Worm (Caenorhabditis elegans) whole organism, early embryonic: Measurements from ENCODE around the gene cdc-48.1.

ENCODE experiments used
- B0310.2 ChIP-seq: sonication (generic microtip); optimal IDR thresholded peaks from 2 replicates; lab custom pipeline; 2016; ENCODE audit warnings: mild to moderate bottlenecking, missing genetic modification characterization, missing compliant biosample characterization
- F13C5.2 ChIP-seq: sonication (generic microtip); optimal IDR thresholded peaks from 2 replicates; lab custom pipeline; 2017; ENCODE audit warnings: mild to moderate bottlenecking, missing genetic modification characterization, inconsistent platforms, missing compliant biosample characterization
- aly-1 ChIP-seq: sonication (generic microtip); optimal IDR thresholded peaks from 2 replicates; lab custom pipeline; 2016; ENCODE audit warnings: missing genetic modification characterization, missing compliant biosample characterization
- ama-1 ChIP-seq: fragments of 150-350 bp; optimal IDR thresholded peaks from 2 replicates; lab custom pipeline; 2014
- ceh-13 ChIP-seq: fragments of 200-800 bp; sonication (Bioruptor generic); optimal IDR thresholded peaks from 2 replicates; lab custom pipeline; 2018; ENCODE audit warnings: mild to moderate bottlenecking, missing genetic modification characterization, missing compliant biosample characterization
- ceh-36 ChIP-seq: sonication (generic microtip); optimal IDR thresholded peaks from 2 replicates; lab custom pipeline; 2016; ENCODE audit warnings: missing genetic modification characterization, inconsistent platforms, missing compliant biosample characterization
- ets-7 ChIP-seq: sonication (generic microtip); optimal IDR thresholded peaks from 2 replicates; lab custom pipeline; 2016; ENCODE audit warnings: missing genotype, missing genetic modification characterization, missing compliant biosample characterization
- flt-1 ChIP-seq: fragments of 200-800 bp; sonication (Bioruptor generic); IDR thresholded peaks from 2 replicates; pipeline ENCODE4 v1.3.6; 2022; ENCODE audit warnings: missing genetic modification characterization, missing compliant biosample characterization
- hmbx-1 ChIP-seq: sonication (generic microtip); optimal IDR thresholded peaks from 2 replicates; lab custom pipeline; 2016; ENCODE audit warnings: mild to moderate bottlenecking, missing genetic modification characterization, missing compliant biosample characterization
- hmg-4 ChIP-seq: fragments of 200-800 bp; sonication (Bioruptor generic); optimal IDR thresholded peaks from 2 replicates; lab custom pipeline; 2018; ENCODE audit warnings: mild to moderate bottlenecking, missing genetic modification characterization, missing compliant biosample characterization
- hnd-1 ChIP-seq: sonication (generic microtip); optimal IDR thresholded peaks from 2 replicates; lab custom pipeline; 2016; ENCODE audit warnings: missing genetic modification characterization, missing compliant biosample characterization
- pes-1 ChIP-seq: fragments of 200-800 bp; sonication (Bioruptor generic); IDR thresholded peaks from 2 replicates; pipeline ENCODE4 v1.3.6; 2022; ENCODE audit warnings: missing genetic modification reagents, missing genetic modification characterization, missing compliant biosample characterization
- scrt-1 ChIP-seq: fragments of 200-800 bp; sonication (Bioruptor generic); IDR thresholded peaks from 2 replicates; pipeline ENCODE4 v1.3.6; 2022; ENCODE audit warnings: missing genetic modification characterization, missing compliant biosample characterization
- sea-1 ChIP-seq: fragments of 200-800 bp; sonication (Bioruptor generic); conservative IDR thresholded peaks from 2 replicates; pipeline ENCODE4 v1.3.6; 2022; ENCODE audit warnings: missing genetic modification characterization, missing compliant biosample characterization
- tbx-11 ChIP-seq: fragments of 200-800 bp; sonication (Bioruptor generic); IDR thresholded peaks from 2 replicates; pipeline ENCODE4 v1.3.6; 2022; ENCODE audit warnings: missing genetic modification characterization, missing compliant biosample characterization
- tbx-37 ChIP-seq: fragments of 200-800 bp; sonication (Bioruptor generic); conservative IDR thresholded peaks from 2 replicates; pipeline ENCODE4 v1.3.6; 2022; ENCODE audit warnings: missing genetic modification reagents, missing genetic modification characterization, missing compliant biosample characterization
- tra-4 ChIP-seq: sonication (generic microtip); optimal IDR thresholded peaks from 2 replicates; lab custom pipeline; 2017; ENCODE audit warnings: missing genetic modification characterization, missing compliant biosample characterization

cdc-48.1 gene

DNA sequence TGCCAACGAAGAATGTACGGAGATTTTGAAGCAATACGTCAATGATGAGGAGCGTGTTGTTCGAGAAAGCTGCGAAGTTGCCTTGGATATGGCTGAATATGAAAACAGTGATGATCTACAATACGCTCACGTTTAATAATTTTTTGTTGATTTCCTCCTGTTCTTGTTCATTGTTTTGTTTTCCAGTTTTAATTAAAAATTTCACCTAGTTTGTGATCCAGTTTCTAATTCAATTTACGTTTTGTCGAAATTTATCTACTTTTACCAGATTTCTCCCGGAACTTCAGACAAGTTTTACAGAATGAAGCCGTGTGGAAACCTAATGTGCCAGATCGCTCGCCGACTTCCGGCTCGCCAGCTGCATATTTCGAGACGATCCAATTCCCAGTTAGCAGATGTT is 17.6 kb upstream of the cdc-48.1 start, which contains the start of gene dap-3:
Gene dap-3 (plus strand): TSS at position 301 of the 400 bp plus-strand sequence.
- TF ChIP-seq ceh-13 (GFP tag; lab: Kevin White, UChicago) (no peak), ama-1 (lab: Kevin White, UChicago) (no peak), B0310.2 (tag; lab: Kevin White, UChicago) (no peak), ets-7 (tag; lab: Kevin White, UChicago) (no peak), aly-1 (tag; lab: Kevin White, UChicago) (no peak), F13C5.2 (no peak), tra-4 (tag; lab: Kevin White, UChicago) (no peak), tbx-11 (no peak)

DNA sequence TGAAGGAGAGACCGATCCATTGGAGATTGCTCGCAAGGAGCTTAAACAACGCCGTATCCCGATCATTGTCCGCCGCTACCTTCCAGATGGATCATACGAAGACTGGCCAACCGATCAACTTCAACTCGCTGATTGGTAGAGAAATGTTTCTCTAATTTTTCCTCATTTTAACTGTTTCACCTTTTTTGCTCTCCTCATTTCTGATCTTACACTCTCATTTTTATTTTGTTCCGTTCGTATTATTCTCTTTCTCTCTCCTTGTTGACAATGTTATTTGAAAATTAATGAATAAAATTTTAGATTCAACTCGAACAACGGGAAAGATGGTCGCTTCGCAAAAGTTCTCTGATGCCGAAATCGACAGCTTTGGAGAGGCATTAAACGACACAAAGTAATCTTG is 16.4 kb upstream of the cdc-48.1 start, which contains the start of gene dohh-1:
Gene dohh-1 (plus strand): TSS at position 301 of the 400 bp plus-strand sequence.
- no peak for TF ChIP-seq scrt-1 (GFP tag; lab: Robert Waterston, UW)
- no peak for TF ChIP-seq ceh-36 (tag; lab: Kevin White, UChicago)
- no peak for TF ChIP-seq aly-1 (tag; lab: Kevin White, UChicago)
- TF ChIP-seq hmg-4, result no peak
- TF ChIP-seq tbx-11, result no peak
- TF ChIP-seq B0310.2 (tag; lab: Kevin White, UChicago), result no peak
- TF ChIP-seq pes-1, result no peak
- no peak for TF ChIP-seq hmbx-1 (tag; lab: Kevin White, UChicago)
- no peak for TF ChIP-seq flt-1 (GFP tag; lab: Robert Waterston, UW)
- TF ChIP-seq hnd-1, result no peak
- TF ChIP-seq sea-1 (GFP tag; lab: Robert Waterston, UW), result no peak
- no peak for TF ChIP-seq ets-7 (tag; lab: Kevin White, UChicago)
- no peak for TF ChIP-seq F13C5.2
- no peak for TF ChIP-seq ama-1 (lab: Kevin White, UChicago)
- no peak for TF ChIP-seq tra-4 (tag; lab: Kevin White, UChicago)

DNA sequence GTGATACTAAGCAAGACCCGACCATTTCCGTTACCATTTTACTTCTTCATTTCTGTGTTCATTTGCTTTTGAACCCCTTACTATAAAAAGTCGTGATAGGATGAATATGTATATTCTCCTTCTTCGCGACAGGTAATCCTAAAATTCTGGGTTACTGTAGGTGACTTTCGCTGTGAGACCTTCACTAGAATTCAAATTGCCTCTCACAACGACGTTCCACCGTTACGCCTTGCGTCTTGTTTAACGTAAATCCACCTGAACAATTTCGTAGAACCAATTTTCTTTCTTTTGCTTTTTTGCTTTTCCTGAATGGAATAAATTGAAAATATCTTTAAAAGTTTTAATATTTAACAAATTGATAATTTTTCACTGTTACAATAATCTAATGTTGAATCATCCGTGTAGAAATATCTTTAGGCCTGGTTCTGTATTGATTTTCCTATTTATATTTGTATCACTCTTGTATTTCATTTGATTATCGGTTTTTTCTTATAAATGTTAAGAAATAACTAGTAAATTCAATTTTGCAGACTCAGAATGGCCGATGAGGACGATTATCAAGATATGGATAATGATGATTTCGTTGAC is 15.7 kb upstream of the cdc-48.1 start, which contains the start of gene rpb-6:
Gene rpb-6 (plus strand): TSS at position 538 of the 588 bp plus-strand sequence.
- TF ChIP-seq tra-4 (tag; lab: Kevin White, UChicago), result no peak
- TF ChIP-seq flt-1 (GFP tag; lab: Robert Waterston, UW), result no peak
- no peak for TF ChIP-seq ceh-13 (GFP tag; lab: Kevin White, UChicago)
- TF ChIP-seq F13C5.2, result no peak
- TF ChIP-seq aly-1 (tag; lab: Kevin White, UChicago), result no peak
- no peak for TF ChIP-seq hmg-4
- TF ChIP-seq B0310.2 (tag; lab: Kevin White, UChicago), result no peak
- TF ChIP-seq scrt-1 (GFP tag; lab: Robert Waterston, UW), result no peak
- no peak for TF ChIP-seq tbx-11
- no peak for TF ChIP-seq hmbx-1 (tag; lab: Kevin White, UChicago)

DNA sequence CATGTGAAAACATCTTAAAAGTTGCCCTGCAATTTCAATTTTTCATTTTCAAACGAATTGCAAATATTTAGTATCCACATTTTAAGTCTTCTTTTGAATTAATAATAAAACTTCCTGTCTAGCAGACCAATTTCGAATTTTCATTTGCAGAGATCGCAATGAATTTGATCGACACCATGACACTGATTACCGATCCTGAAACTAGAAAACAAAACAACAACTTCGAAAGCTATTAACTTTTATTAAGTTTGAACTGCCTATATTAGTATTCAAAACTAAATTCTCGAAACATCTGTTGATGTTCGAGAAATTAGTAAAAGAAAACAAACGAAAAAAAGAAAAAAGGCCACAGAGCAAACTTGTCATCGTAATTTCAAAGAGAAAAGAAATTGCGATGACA is 11.0 kb upstream of the cdc-48.1 start:
- TF ChIP-seq tbx-11 (no peak), ets-7 (tag; lab: Kevin White, UChicago) (no peak), tra-4 (tag; lab: Kevin White, UChicago) (no peak), ama-1 (lab: Kevin White, UChicago) (no peak), hnd-1 (no peak), ceh-13 (GFP tag; lab: Kevin White, UChicago) (no peak), pes-1 (no peak), ceh-36 (tag; lab: Kevin White, UChicago) (no peak), hmbx-1 (tag; lab: Kevin White, UChicago) (no peak), F13C5.2 (no peak), scrt-1 (GFP tag; lab: Robert Waterston, UW) (no peak), tbx-37 (GFP tag; lab: Robert Waterston, UW) (no peak), sea-1 (GFP tag; lab: Robert Waterston, UW) (no peak), B0310.2 (tag; lab: Kevin White, UChicago) (no peak), flt-1 (GFP tag; lab: Robert Waterston, UW) (no peak), hmg-4 (no peak), aly-1 (tag; lab: Kevin White, UChicago) (no peak)

DNA sequence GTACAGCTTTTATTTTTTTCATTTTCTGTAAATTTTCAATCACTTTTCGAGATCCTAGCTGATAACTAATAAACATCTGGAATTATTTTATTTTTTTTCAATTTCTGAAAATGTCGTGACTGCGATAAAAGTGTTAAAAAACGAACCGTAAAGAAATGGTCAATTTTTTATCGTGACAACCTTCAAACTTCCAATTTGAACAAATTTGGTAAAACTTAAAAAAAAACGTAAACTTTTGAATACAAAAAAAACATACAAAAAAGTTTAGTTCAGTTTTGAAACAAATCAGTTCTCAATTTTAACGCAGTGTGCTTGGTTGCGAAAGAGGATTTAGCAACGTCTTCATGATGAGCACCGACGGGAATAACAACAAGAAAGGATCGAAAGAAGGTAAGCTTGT is 8.8 kb upstream of the cdc-48.1 start, which contains the start of gene C06A1.3:
Gene C06A1.3 (plus strand): TSS at position 301 of the 400 bp plus-strand sequence.
- TF ChIP-seq sea-1 (GFP tag; lab: Robert Waterston, UW) (no peak), hmbx-1 (tag; lab: Kevin White, UChicago) (no peak), ama-1 (lab: Kevin White, UChicago) (no peak), F13C5.2 (no peak), B0310.2 (tag; lab: Kevin White, UChicago) (no peak), tbx-11 (no peak), tra-4 (tag; lab: Kevin White, UChicago) (no peak), scrt-1 (GFP tag; lab: Robert Waterston, UW) (no peak), flt-1 (GFP tag; lab: Robert Waterston, UW) (no peak), ceh-36 (tag; lab: Kevin White, UChicago) (no peak), hmg-4 (no peak)

DNA sequence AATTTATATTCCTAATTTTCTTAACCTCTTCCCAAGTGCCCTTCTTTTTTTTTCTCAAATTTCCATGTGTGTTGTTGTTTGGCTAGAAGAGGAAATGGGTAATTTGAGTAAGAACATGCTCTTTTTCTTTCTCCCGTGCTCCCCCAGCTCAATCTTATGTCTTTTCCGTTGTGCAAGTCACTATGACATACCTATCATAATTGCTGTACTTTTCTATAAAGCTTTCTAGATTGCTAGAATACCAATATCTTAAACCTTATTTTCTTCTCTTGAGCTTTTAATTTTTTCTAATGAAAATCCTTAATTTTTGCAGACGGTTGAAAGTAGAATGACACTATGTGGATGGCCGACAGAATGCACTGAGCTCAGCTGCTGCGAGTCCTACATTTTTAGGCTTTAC is 7.1 kb upstream of the cdc-48.1 start, which contains the start of gene txt-13:
Gene txt-13 (plus strand): TSS at position 301 of the 400 bp plus-strand sequence.
- TF ChIP-seq hmg-4, result no peak

DNA sequence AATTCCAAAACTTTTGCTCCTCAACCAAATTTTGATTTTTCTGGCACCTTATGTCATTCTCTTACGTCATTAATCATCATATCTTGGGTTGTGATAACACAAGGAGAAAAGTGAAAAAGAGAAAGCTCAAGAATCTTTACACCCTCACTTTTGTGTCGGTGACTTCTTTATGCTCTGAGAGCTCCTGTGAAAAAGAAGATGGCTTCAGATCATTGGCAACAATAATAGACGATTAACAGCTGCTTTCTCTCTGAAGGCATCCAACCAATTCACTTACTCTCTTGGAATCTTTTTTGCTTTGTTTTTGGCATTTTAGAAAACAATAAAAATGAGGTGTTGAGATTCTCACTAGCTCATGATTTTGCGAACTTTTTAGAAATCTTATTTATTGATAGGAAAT is 6.3 kb upstream of the cdc-48.1 start:
- no peak for TF ChIP-seq ama-1 (lab: Kevin White, UChicago)
- no peak for TF ChIP-seq hmbx-1 (tag; lab: Kevin White, UChicago)
- TF ChIP-seq F13C5.2, result no peak
- TF ChIP-seq tbx-37 (GFP tag; lab: Robert Waterston, UW), result no peak
- no peak for TF ChIP-seq ceh-13 (GFP tag; lab: Kevin White, UChicago)
- no peak for TF ChIP-seq tra-4 (tag; lab: Kevin White, UChicago)
- no peak for TF ChIP-seq sea-1 (GFP tag; lab: Robert Waterston, UW)
- no peak for TF ChIP-seq ceh-36 (tag; lab: Kevin White, UChicago)
- no peak for TF ChIP-seq pes-1
- no peak for TF ChIP-seq aly-1 (tag; lab: Kevin White, UChicago)
- no peak for TF ChIP-seq flt-1 (GFP tag; lab: Robert Waterston, UW)
- no peak for TF ChIP-seq hmg-4
- TF ChIP-seq B0310.2 (tag; lab: Kevin White, UChicago), result no peak
- TF ChIP-seq tbx-11, result no peak
- TF ChIP-seq scrt-1 (GFP tag; lab: Robert Waterston, UW), result no peak
- TF ChIP-seq hnd-1, result no peak
